Worm (Caenorhabditis elegans) whole organism, midembryonic: ENCODE results near the gene F59B1.2.

Experiments used
- T22C8.4 ChIP-seq: fragments of 200-800 bp; sonication (Bioruptor generic); IDR thresholded peaks from 2 replicates; pipeline ENCODE4 v1.3.6; 2022; ENCODE audit warnings: missing genetic modification characterization, missing compliant biosample characterization
- cog-1 ChIP-seq: sonication (generic microtip); optimal IDR thresholded peaks from 2 replicates; lab custom pipeline; 2016; ENCODE audit warnings: missing genetic modification characterization, missing compliant biosample characterization
- flt-1 ChIP-seq: fragments of 200-800 bp; sonication (Bioruptor generic); IDR thresholded peaks from 2 replicates; pipeline ENCODE4 v1.3.6; 2022; ENCODE audit warnings: missing genetic modification characterization, missing compliant biosample characterization
- klf-2 ChIP-seq: fragments of 200-800 bp; sonication (Bioruptor generic); conservative IDR thresholded peaks from 2 replicates; pipeline ENCODE4 v1.3.6; 2022; ENCODE audit warnings: missing genetic modification reagents, missing genetic modification characterization, missing compliant biosample characterization
- med-1 ChIP-seq: sonication (generic microtip); optimal IDR thresholded peaks from 2 replicates; lab custom pipeline; 2017; ENCODE audit warnings: missing genetic modification characterization, mild to moderate bottlenecking, missing compliant biosample characterization, antibody characterized with exemption, missing genetic modification reagents; ENCODE audit not compliant: insufficient read depth
- tab-1 ChIP-seq: fragments of 200-800 bp; sonication (Bioruptor generic); IDR thresholded peaks from 2 replicates; pipeline ENCODE4 v1.3.6; 2022; ENCODE audit warnings: missing genetic modification characterization, missing compliant biosample characterization
- ztf-23 ChIP-seq: fragments of 200-800 bp; sonication (Bioruptor generic); IDR thresholded peaks from 2 replicates; pipeline ENCODE4 v1.3.6; 2022; ENCODE audit warnings: missing genetic modification reagents, missing genetic modification characterization, missing compliant biosample characterization

- TF ChIP-seq T22C8.4 (GFP tag; lab: Robert Waterston, UW) (no peak), tab-1 (no peak), klf-2 (GFP tag; lab: Robert Waterston, UW) (no peak), cog-1 (no peak), flt-1 (no peak), ztf-23 (GFP tag; lab: Robert Waterston, UW) (no peak), med-1 (GFP tag; lab: Kevin White, UChicago) (no peak)
These were observed 41.0 kb upstream of the F59B1.2 start, which contains the start of gene T22F3.12 for ce11 chrV:3592099-3592498.
